Worm (Caenorhabditis elegans) whole organism, L4 larva: Measurements from ENCODE around the gene his-2.
"Not testable (repeated sequence)": the region's sequence is repeated elsewhere in the genome, so short reads cannot be mapped to it uniquely, and the experiment has no call there.

Experiments
- F49E8.2 ChIP-seq: sonication (generic microtip); optimal IDR thresholded peaks from 2 replicates; lab custom pipeline; 2016; ENCODE audit warnings: missing compliant biosample characterization, mild to moderate bottlenecking, missing genetic modification characterization, borderline replicate concordance
- Y105C5A.15 ChIP-seq: fragments of 200-800 bp; sonication (Bioruptor generic); IDR thresholded peaks from 2 replicates; pipeline ENCODE4 v1.3.6; 2022; ENCODE audit warnings: missing genetic modification characterization, missing compliant biosample characterization
- ZK546.5 ChIP-seq, 2 experiments: sonication (generic microtip); optimal IDR thresholded peaks; 2 replicates each; lab custom pipeline; 2017; ENCODE audit warnings: missing biosample characterization in 2 of 2, missing genetic modification characterization in 2 of 2
- aha-1 ChIP-seq: fragments of 150-350 bp; peaks from one replicate; lab custom pipeline; 2014; ENCODE audit warnings: missing biosample characterization, missing genetic modification characterization
- aly-2 ChIP-seq: sonication (generic microtip); optimal IDR thresholded peaks from 2 replicates; lab custom pipeline; 2018; ENCODE audit warnings: missing biosample characterization, missing genetic modification characterization
- ama-1 ChIP-seq: fragments of 150-350 bp; optimal IDR thresholded peaks from 2 replicates; lab custom pipeline; 2014; ENCODE audit warnings: inconsistent platforms, mixed read lengths
- arid-1 ChIP-seq: fragments of 200-800 bp; sonication (Bioruptor generic); conservative IDR thresholded peaks from 2 replicates; pipeline ENCODE4 v1.3.6; 2022; ENCODE audit warnings: missing genetic modification reagents, missing genetic modification characterization, missing compliant biosample characterization
- ceh-28 ChIP-seq: fragments of 150-350 bp; optimal IDR thresholded peaks from 2 replicates; lab custom pipeline; 2014; ENCODE audit warnings: missing biosample characterization, missing genetic modification reagents, missing genetic modification characterization
- ces-1 ChIP-seq: fragments of 150-350 bp; sonication (generic microtip); optimal IDR thresholded peaks from 4 replicates; lab custom pipeline; 2014; ENCODE audit warnings: missing biosample characterization, missing genetic modification reagents, missing genetic modification characterization
- daf-12 ChIP-seq: fragments of 150-350 bp; optimal IDR thresholded peaks from 2 replicates; lab custom pipeline; 2014; ENCODE audit warnings: missing biosample characterization, missing genetic modification reagents, missing genetic modification characterization
- daf-16 ChIP-seq, 3 experiments: sonication (generic microtip); optimal IDR thresholded peaks; 2 replicates each; lab custom pipeline; 2016 to 2017; ENCODE audit warnings: missing genetic modification characterization in 3 of 3, missing genetic modification reagents in 3 of 3, mild to moderate bottlenecking in 2 of 3, missing compliant biosample characterization in 2 of 3, missing biosample characterization in 1 of 3, moderate library complexity in 1 of 3
- dmd-6 ChIP-seq: fragments of 200-800 bp; sonication (Bioruptor generic); IDR thresholded peaks from 2 replicates; pipeline ENCODE4 v1.3.6; 2022; ENCODE audit warnings: missing genetic modification reagents, missing genetic modification characterization, missing compliant biosample characterization
- dmd-9 ChIP-seq: fragments of 200-800 bp; sonication (Bioruptor generic); IDR thresholded peaks from 2 replicates; pipeline ENCODE4 v1.3.6; 2022; ENCODE audit warnings: missing genetic modification reagents, missing genetic modification characterization, missing compliant biosample characterization
- dpl-1 ChIP-seq: fragments of 150-350 bp; optimal IDR thresholded peaks from 2 replicates; lab custom pipeline; 2014; ENCODE audit warnings: missing biosample characterization, missing genetic modification reagents, missing genetic modification characterization
- duxl-1 ChIP-seq: sonication (generic microtip); optimal IDR thresholded peaks from 2 replicates; lab custom pipeline; 2016; ENCODE audit warnings: mild to moderate bottlenecking, missing genetic modification characterization, moderate library complexity, missing compliant biosample characterization; ENCODE audit not compliant: poor library complexity
- dve-1 ChIP-seq: sonication (generic microtip); optimal IDR thresholded peaks from 2 replicates; lab custom pipeline; 2017; ENCODE audit warnings: antibody characterized with exemption, mild to moderate bottlenecking, missing genetic modification characterization, missing compliant biosample characterization; ENCODE audit not compliant: insufficient read depth
- hlh-11 ChIP-seq: fragments of 200-800 bp; sonication (Bioruptor generic); optimal IDR thresholded peaks from 2 replicates; lab custom pipeline; 2018; ENCODE audit warnings: mild to moderate bottlenecking, missing genetic modification characterization, missing compliant biosample characterization
- lin-38 ChIP-seq: fragments of 200-800 bp; sonication (Bioruptor generic); IDR thresholded peaks from 2 replicates; pipeline ENCODE4 v1.3.6; 2022; ENCODE audit warnings: missing genetic modification reagents, missing genetic modification characterization, missing compliant biosample characterization
- mep-1 ChIP-seq: fragments of 150-350 bp; sonication (generic microtip); optimal IDR thresholded peaks from 3 replicates; lab custom pipeline; 2014; ENCODE audit warnings: missing biosample characterization, missing genetic modification characterization
- mes-2 ChIP-seq: sonication (generic microtip); optimal IDR thresholded peaks from 2 replicates; lab custom pipeline; 2016; ENCODE audit warnings: missing genotype, mild to moderate bottlenecking, missing genetic modification characterization, missing compliant biosample characterization; ENCODE audit not compliant: poor library complexity, severe bottlenecking
- nhr-10 ChIP-seq: fragments of 150-350 bp; optimal IDR thresholded peaks from 2 replicates; lab custom pipeline; 2014; ENCODE audit warnings: missing biosample characterization, missing genetic modification characterization
- nhr-102 ChIP-seq: sonication (generic microtip); optimal IDR thresholded peaks from 2 replicates; lab custom pipeline; 2016; ENCODE audit warnings: mild to moderate bottlenecking, missing genetic modification characterization, moderate library complexity, missing compliant biosample characterization
- nhr-25 ChIP-seq: sonication (generic microtip); optimal IDR thresholded peaks from 2 replicates; lab custom pipeline; 2017; ENCODE audit warnings: missing genetic modification characterization, mild to moderate bottlenecking, missing compliant biosample characterization, antibody characterized with exemption, moderate library complexity, borderline replicate concordance; ENCODE audit not compliant: insufficient read depth
- nhr-28 ChIP-seq: fragments of 150-350 bp; optimal IDR thresholded peaks from 2 replicates; lab custom pipeline; 2014; ENCODE audit warnings: missing biosample characterization, missing genetic modification characterization
- nhr-42 ChIP-seq: fragments of 200-800 bp; sonication (Bioruptor generic); IDR thresholded peaks from 2 replicates; pipeline ENCODE4 v1.3.6; 2022; ENCODE audit warnings: missing genetic modification characterization, missing compliant biosample characterization
- nhr-48 ChIP-seq: sonication (generic microtip); optimal IDR thresholded peaks from 2 replicates; lab custom pipeline; 2016; ENCODE audit warnings: mild to moderate bottlenecking, missing genetic modification characterization, missing compliant biosample characterization
- nhr-6 ChIP-seq: fragments of 150-350 bp; optimal IDR thresholded peaks from 2 replicates; lab custom pipeline; 2014; ENCODE audit warnings: missing biosample characterization, missing genetic modification characterization
- php-3 ChIP-seq: fragments of 200-800 bp; sonication (Bioruptor generic); IDR thresholded peaks from 2 replicates; pipeline ENCODE4 v1.3.6; 2022; ENCODE audit warnings: missing genetic modification reagents, missing genetic modification characterization, missing compliant biosample characterization
- rbr-2 ChIP-seq: sonication (generic microtip); optimal IDR thresholded peaks from 2 replicates; lab custom pipeline; 2016; ENCODE audit warnings: missing genotype, missing genetic modification characterization, missing compliant biosample characterization
- set-16 ChIP-seq: fragments of 200-800 bp; sonication (Bioruptor generic); IDR thresholded peaks from 2 replicates; pipeline ENCODE4 v1.3.6; 2022; ENCODE audit warnings: missing genetic modification reagents, missing genetic modification characterization, missing compliant biosample characterization
- spr-1 ChIP-seq: sonication (generic microtip); optimal IDR thresholded peaks from 2 replicates; lab custom pipeline; 2016; ENCODE audit warnings: mild to moderate bottlenecking, missing genetic modification characterization, missing compliant biosample characterization
- tra-1 ChIP-seq: fragments of 200-800 bp; sonication (Bioruptor generic); IDR thresholded peaks from 2 replicates; pipeline ENCODE4 v1.3.6; 2022; ENCODE audit warnings: missing genetic modification reagents, missing genetic modification characterization, missing compliant biosample characterization
- zip-2 ChIP-seq: fragments of 150-350 bp; optimal IDR thresholded peaks from 2 replicates; lab custom pipeline; 2014; ENCODE audit warnings: missing biosample characterization, missing genetic modification characterization

The his-2 gene

ce11 chrV:16040848-16041247 lies 1.2 kb downstream of the his-2 start:
- peak; percentile 47; the same call in 1 of the 2 replicates for TF ChIP-seq set-16 (GFP tag; lab: Robert Waterston, UW)

- TF ChIP-seq dpl-1 (GFP tag; lab: Kevin White, UChicago) (peak; percentile 48), dve-1 (tag; lab: Kevin White, UChicago) (peak; percentile 98), rbr-2 (tag; lab: Kevin White, UChicago) (peak; percentile 32), nhr-102 (tag; lab: Kevin White, UChicago) (peak; percentile 83), mes-2 (tag; lab: Kevin White, UChicago) (peak; percentile 80), daf-16 (tag; optimal IDR thresholded peaks at IDR 0.05; lab: Kevin White, UChicago) (peak; percentile 73), hlh-11 (tag; lab: Kevin White, UChicago) (peak; percentile 74), nhr-48 (tag; lab: Kevin White, UChicago) (peak; percentile 37), nhr-28 (tag; lab: Kevin White, UChicago) (peak; percentile 64), nhr-6 (tag; lab: Kevin White, UChicago) (peak; percentile 5), aha-1 (tag; lab: Kevin White, UChicago) (peak; percentile 94), php-3 (peak; percentile 62; the same call in 1 of the 2 replicates), spr-1 (tag; lab: Kevin White, UChicago) (peak; percentile 40), mep-1 (tag; lab: Kevin White, UChicago) (peak; percentile 75), nhr-25 (tag; lab: Kevin White, UChicago) (peak; percentile 74), duxl-1 (peak; percentile 85), lin-38 (GFP tag; lab: Robert Waterston, UW) (peak; percentile 23), nhr-42 (GFP tag; lab: Robert Waterston, UW) (peak; percentile 72; the same call in 1 of the 2 replicates), dmd-6 (peak; percentile 53)
- TF ChIP-seq daf-16 (GFP tag; optimal IDR thresholded peaks at IDR 0.05; lab: Kevin White, UChicago): not testable (repeated sequence)
Measured at ce11 chrV:16040140-16040827, 1.8 kb downstream of the his-2 start, which contains the start of the genes his-4 and his-3. Gene his-4, minus strand, starts transcription at chrV:16040515. Gene his-3, plus strand, starts transcription at chrV:16040808.

DNA sequence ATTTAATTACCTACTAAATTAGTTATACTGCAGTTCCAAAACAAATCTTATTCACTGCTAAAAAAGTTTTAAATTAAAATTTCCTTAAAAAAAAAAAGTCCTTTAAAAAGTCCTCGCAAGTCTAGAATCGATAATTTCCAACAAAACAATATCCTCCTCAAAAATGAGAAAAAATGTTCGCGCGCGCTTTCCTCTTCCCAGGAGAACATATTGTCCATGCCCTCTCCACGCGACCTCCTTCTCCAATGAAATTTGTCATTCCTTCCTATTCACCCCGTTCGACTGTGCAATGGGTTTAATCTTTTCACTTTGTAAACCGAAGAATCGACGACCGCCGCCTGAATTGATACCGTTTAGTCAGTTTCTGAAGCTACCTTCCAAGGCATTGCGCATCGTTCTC lies 5.9 kb downstream of the his-2 start, which contains the start of gene T10C6.10:
TSS of gene T10C6.10 (plus strand) at position 248 of the 400 bp plus-strand sequence.
- TF ChIP-seq daf-12 (tag; lab: Kevin White, UChicago) (no peak), nhr-10 (tag; lab: Kevin White, UChicago) (no peak), zip-2 (tag; lab: Kevin White, UChicago) (no peak), F49E8.2 (no peak), ama-1 (lab: Kevin White, UChicago) (no peak), dpl-1 (GFP tag; lab: Kevin White, UChicago) (no peak), Y105C5A.15 (GFP tag; lab: Robert Waterston, UW) (no peak), ZK546.5 (tag; optimal IDR thresholded peaks at IDR 0.05; lab: Kevin White, UChicago) (no peak), mes-2 (tag; lab: Kevin White, UChicago) (no peak), arid-1 (GFP tag; lab: Robert Waterston, UW) (no peak), dmd-9 (GFP tag; lab: Robert Waterston, UW) (no peak), ces-1 (GFP tag; lab: Kevin White, UChicago) (no peak), php-3 (no peak), aly-2 (no peak), duxl-1 (no peak), daf-16 (GFP tag; optimal IDR thresholded peaks at IDR 0.05; lab: Kevin White, UChicago) (no peak), daf-16 (tag; optimal IDR thresholded peaks at IDR 0.05; lab: Kevin White, UChicago) (no peak), tra-1 (GFP tag; lab: Robert Waterston, UW) (no peak), ceh-28 (tag; lab: Kevin White, UChicago) (no peak)
